Fruit fly (Drosophila melanogaster) whole organism, embryonic: Measurements from ENCODE around the gene mld.

ENCODE experiments used
- CG10979 ChIP-seq: fragments of 200-800 bp; sonication (Bioruptor generic); optimal IDR thresholded peaks from 2 replicates; lab custom pipeline; 2018; ENCODE audit warnings: missing biosample characterization, mild to moderate bottlenecking, missing genetic modification characterization, moderate library complexity
- CG12071 ChIP-seq: fragments of 200-800 bp; sonication (Bioruptor generic); optimal IDR thresholded peaks from 3 replicates; lab custom pipeline; 2018; ENCODE audit warnings: missing biosample characterization, mild to moderate bottlenecking, missing genetic modification characterization
- CG13775 ChIP-seq: fragments of 200-800 bp; sonication (Bioruptor generic); optimal IDR thresholded peaks from 3 replicates; lab custom pipeline; 2017; ENCODE audit warnings: missing biosample characterization, mild to moderate bottlenecking, missing genetic modification characterization
- CG14965 ChIP-seq: fragments of 200-800 bp; sonication (Bioruptor generic); optimal IDR thresholded peaks from 2 replicates; lab custom pipeline; 2016; ENCODE audit warnings: missing biosample characterization, missing genetic modification characterization, borderline replicate concordance
- CG15073 ChIP-seq: fragments of 200-800 bp; sonication (Bioruptor generic); optimal IDR thresholded peaks from 2 replicates; lab custom pipeline; 2016; ENCODE audit warnings: missing biosample characterization, missing genetic modification characterization
- CG17186 ChIP-seq: fragments of 200-800 bp; sonication (Bioruptor generic); optimal IDR thresholded peaks from 3 replicates; lab custom pipeline; 2017; ENCODE audit warnings: missing biosample characterization, missing genetic modification reagents, missing genetic modification characterization
- CG17385 ChIP-seq: fragments of 200-800 bp; sonication (Bioruptor generic); optimal IDR thresholded peaks from 3 replicates; lab custom pipeline; 2018; ENCODE audit warnings: missing biosample characterization, mild to moderate bottlenecking, missing genetic modification characterization
- CG2712 ChIP-seq: fragments of 200-800 bp; optimal IDR thresholded peaks from 3 replicates; lab custom pipeline; 2019; ENCODE audit warnings: missing biosample characterization, mild to moderate bottlenecking, missing genetic modification characterization, moderate library complexity
- CG3838 ChIP-seq: fragments of 200-800 bp; sonication (Bioruptor generic); optimal IDR thresholded peaks from 3 replicates; lab custom pipeline; 2016; ENCODE audit warnings: missing biosample characterization, missing genetic modification characterization
- CG4707 ChIP-seq: fragments of 200-800 bp; sonication (Bioruptor generic); optimal IDR thresholded peaks from 2 replicates; lab custom pipeline; 2018; ENCODE audit warnings: missing biosample characterization, mild to moderate bottlenecking, missing genetic modification characterization, moderate library complexity
- CG5953 ChIP-seq: fragments of 200-800 bp; sonication (Bioruptor generic); IDR thresholded peaks from 2 replicates; pipeline ENCODE4 v1.3.6; 2022; ENCODE audit warnings: missing biosample characterization, missing genetic modification characterization
- CG6272 ChIP-seq: fragments of 200-800 bp; sonication (Bioruptor generic); IDR thresholded peaks from 2 replicates; pipeline ENCODE4 v1.3.6; 2022; ENCODE audit warnings: missing biosample characterization, missing genetic modification characterization
- CG8290 ChIP-seq, 3 experiments: fragments of 200-800 bp; sonication (Bioruptor generic); optimal IDR thresholded peaks; 2 replicates each; lab custom pipeline; 2016 to 2019; ENCODE audit warnings: missing biosample characterization in 3 of 3, missing genetic modification characterization in 3 of 3, mild to moderate bottlenecking in 2 of 3, moderate library complexity in 1 of 3
- CG8388 ChIP-seq: fragments of 200-800 bp; sonication (Bioruptor generic); optimal IDR thresholded peaks from 2 replicates; lab custom pipeline; 2019; ENCODE audit warnings: missing biosample characterization, mild to moderate bottlenecking, missing genetic modification characterization, moderate library complexity
- CG9797 ChIP-seq: fragments of 200-800 bp; sonication (Bioruptor generic); optimal IDR thresholded peaks from 3 replicates; lab custom pipeline; 2018; ENCODE audit warnings: missing biosample characterization, mild to moderate bottlenecking, missing genetic modification characterization
- Doc3 ChIP-seq: fragments of 200-800 bp; sonication (Bioruptor generic); IDR thresholded peaks from 3 replicates; pipeline ENCODE4 v1.3.6; 2022; ENCODE audit warnings: missing biosample characterization, missing genetic modification characterization; ENCODE audit not compliant: partially characterized antibody
- Drgx ChIP-seq: fragments of 200-800 bp; sonication (Bioruptor generic); IDR thresholded peaks from 2 replicates; pipeline ENCODE4 v1.3.6; 2022; ENCODE audit warnings: missing biosample characterization, missing genetic modification characterization
- Ets65A ChIP-seq: fragments of 200-800 bp; sonication (Bioruptor generic); peaks from one replicate; lab custom pipeline; 2016; ENCODE audit warnings: missing biosample characterization, missing genetic modification characterization
- Fer2 ChIP-seq: fragments of 200-800 bp; sonication (Bioruptor generic); optimal IDR thresholded peaks from 2 replicates; lab custom pipeline; 2018; ENCODE audit warnings: missing biosample characterization, mild to moderate bottlenecking, missing genetic modification characterization, moderate library complexity
- H2.0 ChIP-seq: fragments of 200-800 bp; sonication (Bioruptor generic); IDR thresholded peaks from 2 replicates; pipeline ENCODE4 v1.3.6; 2022; ENCODE audit warnings: missing biosample characterization, missing genetic modification characterization
- HLH3B ChIP-seq: fragments of 200-800 bp; sonication (Bioruptor generic); IDR thresholded peaks from 2 replicates; pipeline ENCODE4 v1.3.6; 2022; ENCODE audit warnings: missing biosample characterization, missing genetic modification characterization
- Hey ChIP-seq: fragments of 200-800 bp; sonication (Bioruptor generic); optimal IDR thresholded peaks from 3 replicates; lab custom pipeline; 2018; ENCODE audit warnings: missing biosample characterization, mild to moderate bottlenecking, missing genetic modification characterization
- MBD-R2 ChIP-seq: fragments of 200-800 bp; sonication (Bioruptor generic); IDR thresholded peaks from 2 replicates; pipeline ENCODE4 v1.3.6; 2022; ENCODE audit warnings: missing biosample characterization, missing genetic modification characterization
- Myb ChIP-seq: fragments of 200-800 bp; sonication (Bioruptor generic); optimal IDR thresholded peaks from 2 replicates; lab custom pipeline; 2016; ENCODE audit warnings: missing biosample characterization, missing genetic modification characterization
- Nf-YB ChIP-seq: fragments of 200-800 bp; sonication (Bioruptor generic); optimal IDR thresholded peaks from 3 replicates; lab custom pipeline; 2019; ENCODE audit warnings: missing biosample characterization, mild to moderate bottlenecking, missing genetic modification characterization, moderate library complexity
- Rx ChIP-seq: fragments of 200-800 bp; sonication (Bioruptor generic); IDR thresholded peaks from 2 replicates; pipeline ENCODE4 v1.3.6; 2022; ENCODE audit warnings: missing biosample characterization, missing genetic modification characterization
- Usf ChIP-seq: fragments of 200-800 bp; sonication (Bioruptor generic); optimal IDR thresholded peaks from 2 replicates; lab custom pipeline; 2017; ENCODE audit warnings: missing genotype, missing biosample characterization, missing genetic modification characterization
- abd-A ChIP-seq: fragments of 200-800 bp; sonication (Bioruptor generic); optimal IDR thresholded peaks from 3 replicates; lab custom pipeline; 2019; ENCODE audit warnings: missing biosample characterization, mild to moderate bottlenecking, missing genetic modification characterization, moderate library complexity
- ash1 ChIP-seq: fragments of 200-800 bp; sonication (Bioruptor generic); optimal IDR thresholded peaks from 2 replicates; lab custom pipeline; 2018; ENCODE audit warnings: missing biosample characterization, mild to moderate bottlenecking, missing genetic modification characterization
- cato ChIP-seq: fragments of 200-800 bp; sonication (Bioruptor generic); optimal IDR thresholded peaks from 2 replicates; lab custom pipeline; 2016; ENCODE audit warnings: missing biosample characterization, missing genetic modification characterization, borderline replicate concordance
- chinmo ChIP-seq: fragments of 200-800 bp; sonication (Bioruptor generic); IDR thresholded peaks from 4 replicates; pipeline ENCODE4 v1.3.6; 2022; ENCODE audit warnings: missing biosample characterization, missing genetic modification characterization; ENCODE audit not compliant: partially characterized antibody
- dan ChIP-seq: fragments of 200-800 bp; sonication (Bioruptor generic); IDR thresholded peaks from 2 replicates; pipeline ENCODE4 v1.3.6; 2022; ENCODE audit warnings: missing biosample characterization, missing genetic modification characterization
- ind ChIP-seq: fragments of 200-800 bp; sonication (Bioruptor generic); optimal IDR thresholded peaks from 3 replicates; lab custom pipeline; 2016; ENCODE audit warnings: missing biosample characterization, missing genetic modification characterization
- jumu ChIP-seq: fragments of 200-800 bp; sonication (Bioruptor generic); optimal IDR thresholded peaks from 3 replicates; lab custom pipeline; 2016; ENCODE audit warnings: missing biosample characterization, missing genetic modification characterization
- ken ChIP-seq: fragments of 200-800 bp; sonication (Bioruptor generic); IDR thresholded peaks from 3 replicates; pipeline ENCODE4 v1.3.6; 2022; ENCODE audit warnings: missing biosample characterization, missing genetic modification characterization
- kni ChIP-seq: fragments of 200-800 bp; sonication (Bioruptor generic); optimal IDR thresholded peaks from 3 replicates; lab custom pipeline; 2017; ENCODE audit warnings: mild to moderate bottlenecking, missing biosample characterization, missing genetic modification reagents, missing genetic modification characterization
- nau ChIP-seq: fragments of 200-800 bp; sonication (Bioruptor generic); optimal IDR thresholded peaks from 3 replicates; lab custom pipeline; 2017; ENCODE audit warnings: missing biosample characterization, mild to moderate bottlenecking, missing genetic modification characterization, missing genetic modification reagents
- nerfin-2 ChIP-seq: fragments of 200-800 bp; sonication (Bioruptor generic); IDR thresholded peaks from 2 replicates; pipeline ENCODE4 v1.3.6; 2022; ENCODE audit warnings: missing biosample characterization, missing genetic modification characterization; ENCODE audit not compliant: partially characterized antibody
- pum ChIP-seq: fragments of 200-800 bp; sonication (Bioruptor generic); optimal IDR thresholded peaks from 2 replicates; lab custom pipeline; 2016; ENCODE audit warnings: missing biosample characterization, missing genetic modification characterization
- ranshi ChIP-seq: fragments of 200-800 bp; sonication (Bioruptor generic); IDR thresholded peaks from 2 replicates; pipeline ENCODE4 v1.3.6; 2022; ENCODE audit warnings: missing biosample characterization, missing genetic modification characterization
- shn ChIP-seq: fragments of 200-800 bp; sonication (Bioruptor generic); optimal IDR thresholded peaks from 3 replicates; lab custom pipeline; 2016; ENCODE audit warnings: missing biosample characterization, missing genetic modification characterization
- slbo ChIP-seq: fragments of 200-800 bp; sonication (Bioruptor generic); IDR thresholded peaks from 2 replicates; pipeline ENCODE4 v1.3.6; 2022; ENCODE audit warnings: missing biosample characterization, missing genetic modification characterization
- sna ChIP-seq: fragments of 200-800 bp; sonication (Bioruptor generic); IDR thresholded peaks from 2 replicates; pipeline ENCODE4 v1.3.6; 2022; ENCODE audit warnings: missing biosample characterization, missing genetic modification characterization; ENCODE audit not compliant: partially characterized antibody
- sob ChIP-seq: fragments of 200-800 bp; sonication (Bioruptor generic); IDR thresholded peaks from 2 replicates; pipeline ENCODE4 v1.3.6; 2022; ENCODE audit warnings: missing biosample characterization, missing genetic modification characterization
- ssp ChIP-seq: fragments of 200-800 bp; sonication (Bioruptor generic); IDR thresholded peaks from 2 replicates; pipeline ENCODE4 v1.3.6; 2022; ENCODE audit warnings: missing biosample characterization, missing genetic modification characterization
- tio ChIP-seq: fragments of 200-800 bp; sonication (Bioruptor generic); optimal IDR thresholded peaks from 2 replicates; lab custom pipeline; 2017; ENCODE audit warnings: missing biosample characterization, missing genetic modification characterization, inconsistent platforms
- tna ChIP-seq: fragments of 200-800 bp; sonication (Bioruptor generic); IDR thresholded peaks from 2 replicates; pipeline ENCODE4 v1.3.6; 2022; ENCODE audit warnings: missing biosample characterization, missing genetic modification characterization; ENCODE audit not compliant: partially characterized antibody
- trem ChIP-seq: fragments of 200-800 bp; optimal IDR thresholded peaks from 3 replicates; lab custom pipeline; 2019; ENCODE audit warnings: missing biosample characterization, mild to moderate bottlenecking, missing genetic modification characterization, moderate library complexity
- z ChIP-seq: fragments of 200-800 bp; sonication (Bioruptor generic); IDR thresholded peaks from 3 replicates; pipeline ENCODE4 v1.3.6; 2022; ENCODE audit warnings: missing biosample characterization, missing genetic modification characterization

Gene mld

DNA sequence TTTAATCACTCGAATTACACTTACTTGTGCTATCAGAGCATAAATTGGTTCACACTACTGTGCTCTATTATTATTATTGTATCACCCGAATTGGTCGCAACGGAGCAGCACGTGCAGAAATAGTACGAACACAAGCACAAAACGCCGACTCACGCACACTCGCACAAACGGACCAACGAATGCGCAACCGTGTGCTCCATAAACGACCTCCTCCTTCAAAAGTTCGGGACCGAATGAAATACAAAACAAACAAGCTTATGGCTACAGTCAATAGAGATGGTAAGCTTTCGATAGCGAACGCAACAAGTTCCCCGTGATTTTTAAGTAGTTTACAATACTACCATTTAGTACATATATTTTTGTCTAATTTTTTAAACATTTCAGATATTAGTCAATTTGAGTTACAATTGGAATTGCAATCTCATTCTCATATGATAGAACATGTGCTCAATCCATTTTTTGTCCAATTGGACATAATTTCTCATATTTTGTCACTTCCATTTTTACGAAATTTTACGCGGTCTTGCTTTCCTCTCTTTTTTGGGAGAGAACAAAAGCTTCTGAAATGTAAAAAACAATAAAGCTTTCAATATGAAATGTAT, 41.7 kb upstream of the mld start, which contains the start of gene Cftr (continued):
- TF ChIP-seq HLH3B (GFP tag; lab: Robert Waterston, UW) (peak; percentile 39; the same call in 1 of the 2 replicates), chinmo (peak; percentile 94; the same call in 3 of the 4 replicates), CG12071 (GFP tag; lab: Kevin White, UChicago) (peak; percentile 77), CG13775 (no peak), Drgx (GFP tag; lab: Robert Waterston, UW) (peak; percentile 52), ind (GFP tag; lab: Kevin White, UChicago) (no peak), nau (no peak), Myb (GFP tag; lab: Kevin White, UChicago) (peak; percentile 33), ssp (GFP tag; lab: Robert Waterston, UW) (no peak), CG4707 (GFP tag; lab: Kevin White, UChicago) (no peak), jumu (GFP tag; lab: Kevin White, UChicago) (no peak), tna (GFP tag; lab: Robert Waterston, UW) (peak; percentile 41; the same call in 1 of the 2 replicates), CG2712 (no peak), ken (GFP tag; lab: Robert Waterston, UW) (no peak; the same call in 2 of the 3 replicates), CG5953 (GFP tag; lab: Robert Waterston, UW) (peak; percentile 63; the same call in 1 of the 2 replicates), Ets65A (peak; percentile 46), Rx (no peak), CG8388 (GFP tag; lab: Kevin White, UChicago) (no peak), Fer2 (no peak), abd-A (tag; lab: Kevin White, UChicago) (peak; percentile 47), dan (GFP tag; lab: Robert Waterston, UW) (no peak), Hey (tag; lab: Kevin White, UChicago) (peak; percentile 47), trem (no peak), CG10979 (tag; lab: Kevin White, UChicago) (no peak), tio (GFP tag; lab: Kevin White, UChicago) (no peak), CG15073 (GFP tag; lab: Kevin White, UChicago) (no peak), CG9797 (GFP tag; lab: Kevin White, UChicago) (no peak), Usf (GFP tag; lab: Kevin White, UChicago) (no peak), CG17385 (GFP tag; lab: Kevin White, UChicago) (peak; percentile 45), ranshi (GFP tag; lab: Robert Waterston, UW) (peak; percentile 44; the same call in 1 of the 2 replicates), sna (GFP tag; lab: Robert Waterston, UW) (peak; percentile 43; the same call in 1 of the 2 replicates), MBD-R2 (GFP tag; lab: Robert Waterston, UW) (peak; percentile 9; the same call in 1 of the 2 replicates), z (GFP tag; lab: Robert Waterston, UW) (no peak), Doc3 (no peak), kni (GFP tag; lab: Kevin White, UChicago) (no peak), H2.0 (GFP tag; lab: Robert Waterston, UW) (no peak), CG17186 (GFP tag; lab: Kevin White, UChicago) (no peak), Nf-YB (GFP tag; lab: Kevin White, UChicago) (no peak), CG3838 (GFP tag; lab: Kevin White, UChicago) (peak; percentile 92), CG14965 (no peak), sob (GFP tag; lab: Robert Waterston, UW) (peak; percentile 81), nerfin-2 (no peak), shn (GFP tag; lab: Kevin White, UChicago) (peak; percentile 50), ash1 (no peak), cato (no peak), pum (GFP tag; lab: Kevin White, UChicago) (peak; percentile 13), CG6272 (no peak), slbo (peak; percentile 73), CG8290 (GFP tag; optimal IDR thresholded peaks at IDR 0.05; lab: Kevin White, UChicago) (no peak), CG8290 (tag; optimal IDR thresholded peaks at IDR 0.05; lab: Kevin White, UChicago) (peak in 1 of 2 experiments; percentile 84)
